Worm (Caenorhabditis elegans): ENCODE results near the gene nkcc-1.

ce11 chrIV:14103054-14103453, 20.8 kb downstream of the nkcc-1 start, which contains the start of gene F52B11.5:
- TF ChIP-seq lsy-2 (tag; optimal IDR thresholded peaks at IDR 0.05) (no peak), ceh-16 (tag; optimal IDR thresholded peaks at IDR 0.05) (no peak), snpc-4 (tag; optimal IDR thresholded peaks at IDR 0.05) (no peak), Y55F3AM.14 (GFP tag; optimal IDR thresholded peaks at IDR 0.05) (no peak), lin-13 (GFP tag; optimal IDR thresholded peaks at IDR 0.05) (no peak), mdl-1 (tag; optimal IDR thresholded peaks at IDR 0.05) (no peak), egl-27 (tag; optimal IDR thresholded peaks at IDR 0.05) (no peak), nhr-237 (tag; optimal IDR thresholded peaks at IDR 0.05) (no peak), ama-1 (optimal IDR thresholded peaks at IDR 0.05) (no peak), ZK546.5 (tag; optimal IDR thresholded peaks at IDR 0.05) (no peak), elt-3 (tag; optimal IDR thresholded peaks at IDR 0.05) (no peak), unc-62 (GFP tag; optimal IDR thresholded peaks at IDR 0.05) (no peak)
